Fruit fly (Drosophila melanogaster) whole organism, embryonic: Measurements from ENCODE around the gene CG5171.

Source experiments
- Ada2b ChIP-seq: fragments of 200-800 bp; sonication (Bioruptor generic); IDR thresholded peaks from 2 replicates; pipeline ENCODE4 v1.3.6; 2022; ENCODE audit warnings: missing biosample characterization, missing genetic modification characterization
- B-H2 ChIP-seq: fragments of 200-800 bp; sonication (Bioruptor generic); optimal IDR thresholded peaks from 2 replicates; lab custom pipeline; 2018; ENCODE audit warnings: missing biosample characterization, mild to moderate bottlenecking, missing genetic modification characterization
- BtbVII ChIP-seq: fragments of 200-800 bp; sonication (Bioruptor generic); optimal IDR thresholded peaks from 3 replicates; lab custom pipeline; 2017; ENCODE audit warnings: missing biosample characterization, mild to moderate bottlenecking, missing genetic modification characterization
- CG10321 ChIP-seq: fragments of 200-800 bp; sonication (Bioruptor generic); IDR thresholded peaks from 2 replicates; pipeline ENCODE4 v1.3.6; 2022; ENCODE audit warnings: missing biosample characterization, missing genetic modification characterization
- CG11504 ChIP-seq: fragments of 200-800 bp; sonication (Bioruptor generic); optimal IDR thresholded peaks from 3 replicates; lab custom pipeline; 2019; ENCODE audit warnings: missing biosample characterization, mild to moderate bottlenecking, missing genetic modification characterization, moderate library complexity
- CG11560 ChIP-seq: fragments of 200-800 bp; sonication (Bioruptor generic); IDR thresholded peaks from 3 replicates; pipeline ENCODE4 v1.3.6; 2022; ENCODE audit warnings: missing biosample characterization, missing genetic modification characterization
- CG12219 ChIP-seq: fragments of 200-800 bp; sonication (Bioruptor generic); optimal IDR thresholded peaks from 3 replicates; lab custom pipeline; 2018; ENCODE audit warnings: missing biosample characterization, mild to moderate bottlenecking, missing genetic modification characterization
- CG12236 ChIP-seq: fragments of 200-800 bp; sonication (Bioruptor generic); optimal IDR thresholded peaks from 2 replicates; lab custom pipeline; 2016; ENCODE audit warnings: missing biosample characterization, missing genetic modification characterization
- CG14860 ChIP-seq: fragments of 200-800 bp; sonication (Bioruptor generic); IDR thresholded peaks from 3 replicates; pipeline ENCODE4 v1.3.6; 2022; ENCODE audit warnings: missing biosample characterization, missing genetic modification characterization; ENCODE audit not compliant: partially characterized antibody
- CG17385 ChIP-seq: fragments of 200-800 bp; sonication (Bioruptor generic); optimal IDR thresholded peaks from 3 replicates; lab custom pipeline; 2018; ENCODE audit warnings: missing biosample characterization, mild to moderate bottlenecking, missing genetic modification characterization
- CG18262 ChIP-seq: fragments of 200-800 bp; optimal IDR thresholded peaks from 3 replicates; lab custom pipeline; 2019; ENCODE audit warnings: missing biosample characterization, mild to moderate bottlenecking, missing genetic modification characterization, moderate library complexity
- CG18599 ChIP-seq: fragments of 200-800 bp; sonication (Bioruptor generic); optimal IDR thresholded peaks from 3 replicates; lab custom pipeline; 2017; ENCODE audit warnings: missing biosample characterization, missing genetic modification characterization, mild to moderate bottlenecking, moderate library complexity, missing genetic modification reagents
- CG2116 ChIP-seq: fragments of 200-800 bp; sonication (Bioruptor generic); optimal IDR thresholded peaks from 3 replicates; lab custom pipeline; 2018; ENCODE audit warnings: missing biosample characterization, mild to moderate bottlenecking, missing genetic modification characterization
- CG2129 ChIP-seq: fragments of 200-800 bp; sonication (Bioruptor generic); IDR thresholded peaks from 2 replicates; pipeline ENCODE4 v1.3.6; 2022; ENCODE audit warnings: missing biosample characterization, missing genetic modification characterization; ENCODE audit not compliant: partially characterized antibody
- CG2199 ChIP-seq: fragments of 200-800 bp; sonication (Bioruptor generic); IDR thresholded peaks from 3 replicates; pipeline ENCODE4 v1.3.6; 2022; ENCODE audit warnings: missing biosample characterization, missing genetic modification characterization
- CG5245 ChIP-seq: fragments of 200-800 bp; sonication (Bioruptor generic); optimal IDR thresholded peaks from 3 replicates; lab custom pipeline; 2016; ENCODE audit warnings: missing biosample characterization, missing genetic modification characterization
- CG7987 ChIP-seq: fragments of 200-800 bp; sonication (Bioruptor generic); optimal IDR thresholded peaks from 2 replicates; lab custom pipeline; 2018; ENCODE audit warnings: missing biosample characterization, mild to moderate bottlenecking, missing genetic modification characterization, moderate library complexity
- CG8478 ChIP-seq: fragments of >200 bp; optimal IDR thresholded peaks from 2 replicates; lab custom pipeline; 2018
- Dp ChIP-seq: fragments of 200-800 bp; sonication (Bioruptor generic); optimal IDR thresholded peaks from 2 replicates; lab custom pipeline; 2018; ENCODE audit warnings: missing biosample characterization, mild to moderate bottlenecking, missing genetic modification characterization, moderate library complexity
- E2f1 ChIP-seq: fragments of 200-800 bp; sonication (Bioruptor generic); IDR thresholded peaks from 2 replicates; pipeline ENCODE4 v1.3.6; 2022; ENCODE audit warnings: missing biosample characterization, missing genetic modification characterization
- E2f2 ChIP-seq: fragments of 200-800 bp; sonication (Bioruptor generic); IDR thresholded peaks from 2 replicates; pipeline ENCODE4 v1.3.6; 2022; ENCODE audit warnings: missing biosample characterization, missing genetic modification characterization
- Ets65A ChIP-seq: fragments of 200-800 bp; sonication (Bioruptor generic); peaks from one replicate; lab custom pipeline; 2016; ENCODE audit warnings: missing biosample characterization, missing genetic modification characterization
- Fer1 ChIP-seq: fragments of 200-800 bp; sonication (Bioruptor generic); optimal IDR thresholded peaks from 2 replicates; lab custom pipeline; 2017; ENCODE audit warnings: missing biosample characterization, mild to moderate bottlenecking, missing genetic modification characterization
- Fer2 ChIP-seq: fragments of 200-800 bp; sonication (Bioruptor generic); optimal IDR thresholded peaks from 2 replicates; lab custom pipeline; 2018; ENCODE audit warnings: missing biosample characterization, mild to moderate bottlenecking, missing genetic modification characterization, moderate library complexity
- HLH3B ChIP-seq: fragments of 200-800 bp; sonication (Bioruptor generic); IDR thresholded peaks from 2 replicates; pipeline ENCODE4 v1.3.6; 2022; ENCODE audit warnings: missing biosample characterization, missing genetic modification characterization
- HmgD ChIP-seq: fragments of 200-800 bp; sonication (Bioruptor generic); optimal IDR thresholded peaks from 3 replicates; lab custom pipeline; 2016; ENCODE audit warnings: missing biosample characterization, missing genetic modification characterization
- Hr39 ChIP-seq: fragments of >200 bp; optimal IDR thresholded peaks from 2 replicates; lab custom pipeline; 2017
- Hsf ChIP-seq: fragments of 200-800 bp; sonication (Bioruptor generic); optimal IDR thresholded peaks from 3 replicates; lab custom pipeline; 2016; ENCODE audit warnings: missing biosample characterization, missing genetic modification characterization
- Optix ChIP-seq: fragments of 200-800 bp; sonication (Bioruptor generic); IDR thresholded peaks from 3 replicates; pipeline ENCODE4 v1.3.6; 2022; ENCODE audit warnings: missing biosample characterization, missing genetic modification characterization
- Rfx ChIP-seq: fragments of 200-800 bp; sonication (Bioruptor generic); IDR thresholded peaks from 2 replicates; pipeline ENCODE4 v1.3.6; 2022; ENCODE audit warnings: missing biosample characterization, missing genetic modification characterization
- Sry-β ChIP-seq: fragments of 200-800 bp; sonication (Bioruptor generic); optimal IDR thresholded peaks from 2 replicates; lab custom pipeline; 2018; ENCODE audit warnings: missing biosample characterization, mild to moderate bottlenecking, missing genetic modification characterization, moderate library complexity
- Sry-δ ChIP-seq: fragments of 200-800 bp; sonication (Bioruptor generic); optimal IDR thresholded peaks from 2 replicates; lab custom pipeline; 2016; ENCODE audit warnings: missing biosample characterization, missing genetic modification characterization
- YL-1 ChIP-seq: fragments of 200-800 bp; sonication (Bioruptor generic); optimal IDR thresholded peaks from 3 replicates; lab custom pipeline; 2017; ENCODE audit warnings: missing biosample characterization, mild to moderate bottlenecking, missing genetic modification characterization
- aop ChIP-seq: fragments of 200-800 bp; sonication (Bioruptor generic); IDR thresholded peaks from 2 replicates; pipeline ENCODE4 v1.3.6; 2022; ENCODE audit warnings: missing biosample characterization, missing genetic modification characterization
- bbx ChIP-seq: fragments of 200-800 bp; sonication (Bioruptor generic); IDR thresholded peaks from 2 replicates; pipeline ENCODE4 v1.3.6; 2022; ENCODE audit warnings: missing biosample characterization, missing genetic modification characterization; ENCODE audit not compliant: partially characterized antibody
- ci ChIP-seq: fragments of 200-800 bp; sonication (Bioruptor generic); IDR thresholded peaks from 3 replicates; pipeline ENCODE4 v1.3.6; 2022; ENCODE audit warnings: missing biosample characterization, missing genetic modification characterization
- esg ChIP-seq: fragments of 200-800 bp; sonication (Bioruptor generic); conservative IDR thresholded peaks from 2 replicates; pipeline ENCODE4 v1.3.6; 2022; ENCODE audit warnings: missing biosample characterization, missing genetic modification characterization
- fd64A ChIP-seq: fragments of 200-800 bp; sonication (Bioruptor generic); optimal IDR thresholded peaks from 3 replicates; lab custom pipeline; 2018; ENCODE audit warnings: missing biosample characterization, mild to moderate bottlenecking, missing genetic modification characterization
- fru ChIP-seq: fragments of >200 bp; optimal IDR thresholded peaks from 2 replicates; lab custom pipeline; 2017
- gem ChIP-seq: fragments of 200-800 bp; sonication (Bioruptor generic); optimal IDR thresholded peaks from 2 replicates; lab custom pipeline; 2019; ENCODE audit warnings: missing biosample characterization, mild to moderate bottlenecking, missing genetic modification characterization, moderate library complexity
- grau ChIP-seq: fragments of 200-800 bp; optimal IDR thresholded peaks from 3 replicates; lab custom pipeline; 2019; ENCODE audit warnings: missing biosample characterization, mild to moderate bottlenecking, missing genetic modification characterization, moderate library complexity
- gsb ChIP-seq: fragments of 200-800 bp; sonication (Bioruptor generic); IDR thresholded peaks from 2 replicates; pipeline ENCODE4 v1.3.6; 2022; ENCODE audit warnings: missing biosample characterization, missing genetic modification characterization
- ham ChIP-seq: fragments of 200-800 bp; sonication (Bioruptor generic); IDR thresholded peaks from 2 replicates; pipeline ENCODE4 v1.3.6; 2022; ENCODE audit warnings: missing biosample characterization, missing genetic modification characterization
- mld ChIP-seq: fragments of 200-800 bp; sonication (Bioruptor generic); IDR thresholded peaks from 3 replicates; pipeline ENCODE4 v1.3.6; 2022; ENCODE audit warnings: missing biosample characterization, missing genetic modification characterization; ENCODE audit not compliant: partially characterized antibody
- org-1 ChIP-seq: fragments of 200-800 bp; sonication (Bioruptor generic); optimal IDR thresholded peaks from 2 replicates; lab custom pipeline; 2017; ENCODE audit warnings: missing biosample characterization, missing genetic modification characterization
- phol ChIP-seq: fragments of 200-800 bp; sonication (Bioruptor generic); optimal IDR thresholded peaks from 3 replicates; lab custom pipeline; 2018; ENCODE audit warnings: missing biosample characterization, mild to moderate bottlenecking, missing genetic modification characterization, moderate library complexity
- prd ChIP-seq, 3 experiments: fragments of >200 bp in 2 of 3; fragments of 200-800 bp in 1 of 3; sonication (Bioruptor generic) in 1 of 3; optimal IDR thresholded peaks in 2 of 3; IDR thresholded peaks in 1 of 3; 2 replicates in 2 of 3; 3 replicates in 1 of 3; pipeline versions ENCODE4 v1.3.6 to Lab custom; 2017 to 2022; ENCODE audit warnings: missing biosample characterization in 1 of 3, missing genetic modification characterization in 1 of 3
- sisA ChIP-seq: fragments of 200-800 bp; sonication (Bioruptor generic); IDR thresholded peaks from 2 replicates; pipeline ENCODE4 v1.3.6; 2022; ENCODE audit warnings: missing biosample characterization, missing genetic modification characterization
- sna ChIP-seq: fragments of 200-800 bp; sonication (Bioruptor generic); IDR thresholded peaks from 2 replicates; pipeline ENCODE4 v1.3.6; 2022; ENCODE audit warnings: missing biosample characterization, missing genetic modification characterization; ENCODE audit not compliant: partially characterized antibody
- ssp ChIP-seq: fragments of 200-800 bp; sonication (Bioruptor generic); IDR thresholded peaks from 2 replicates; pipeline ENCODE4 v1.3.6; 2022; ENCODE audit warnings: missing biosample characterization, missing genetic modification characterization
- tin ChIP-seq: fragments of 200-800 bp; sonication (Bioruptor generic); optimal IDR thresholded peaks from 3 replicates; lab custom pipeline; 2016; ENCODE audit warnings: missing biosample characterization, missing genetic modification characterization
- tna ChIP-seq: fragments of 200-800 bp; sonication (Bioruptor generic); IDR thresholded peaks from 2 replicates; pipeline ENCODE4 v1.3.6; 2022; ENCODE audit warnings: missing biosample characterization, missing genetic modification characterization; ENCODE audit not compliant: partially characterized antibody
- ttk ChIP-seq: fragments of 200-800 bp; sonication (Bioruptor generic); IDR thresholded peaks from 2 replicates; pipeline ENCODE4 v2.1.2; 2022; ENCODE audit warnings: missing biosample characterization, missing genetic modification characterization
- z ChIP-seq: fragments of 200-800 bp; sonication (Bioruptor generic); IDR thresholded peaks from 3 replicates; pipeline ENCODE4 v1.3.6; 2022; ENCODE audit warnings: missing biosample characterization, missing genetic modification characterization
- zf30C ChIP-seq: fragments of 200-800 bp; sonication (Bioruptor generic); optimal IDR thresholded peaks from 3 replicates; lab custom pipeline; 2018; ENCODE audit warnings: missing biosample characterization, mild to moderate bottlenecking, missing genetic modification characterization

Gene CG5171

DNA sequence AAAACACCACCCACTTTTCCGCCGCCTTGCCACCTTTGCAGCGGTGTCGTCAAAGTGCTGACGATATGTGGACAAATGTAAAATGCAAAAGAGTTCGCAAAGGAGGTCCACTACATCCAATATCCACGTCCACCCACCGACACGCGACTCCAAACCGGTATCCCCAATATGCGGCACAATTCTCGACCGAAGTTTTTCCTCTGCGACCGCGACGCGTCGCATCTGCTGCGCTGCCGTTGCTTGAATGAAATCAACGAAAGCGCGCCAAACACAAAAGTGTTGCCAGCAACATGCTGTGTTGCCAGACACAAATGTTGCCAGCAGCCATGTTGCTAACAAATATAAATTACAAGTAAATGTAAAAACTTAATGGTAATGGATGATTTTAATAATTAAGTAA, 2.6 kb upstream of the CG5171 start, which contains the start of gene CG5160 (continued):
- TF ChIP-seq esg (no peak), CG12236 (GFP tag; lab: Kevin White, UChicago) (no peak), zf30C (GFP tag; lab: Kevin White, UChicago) (no peak), Fer2 (tag; lab: Kevin White, UChicago) (no peak), CG18599 (peak; percentile 2), fd64A (GFP tag; lab: Kevin White, UChicago) (no peak), tin (no peak), E2f1 (0 out of 2 replicates have a peak, but pooled peaks have one; percentile 7), Sry-β (GFP tag; lab: Kevin White, UChicago) (no peak), mld (GFP tag; lab: Robert Waterston, UW) (no peak), gsb (GFP tag; lab: Robert Waterston, UW) (no peak), CG11560 (no peak), sisA (GFP tag; lab: Robert Waterston, UW) (no peak), z (GFP tag; lab: Robert Waterston, UW) (no peak), bbx (GFP tag; lab: Robert Waterston, UW) (0 out of 2 replicates have a peak, but pooled peaks have one; percentile 25), Ets65A (no peak), CG14860 (GFP tag; lab: Robert Waterston, UW) (no peak), gem (no peak), Hsf (no peak), Dp (GFP tag; lab: Kevin White, UChicago) (peak; percentile 26), ssp (GFP tag; lab: Robert Waterston, UW) (no peak), E2f2 (GFP tag; lab: Robert Waterston, UW) (peak; percentile 28; the same call in 1 of the 2 replicates), HLH3B (GFP tag; lab: Robert Waterston, UW) (no peak), Sry-δ (no peak), org-1 (GFP tag; lab: Kevin White, UChicago) (no peak), Ada2b (GFP tag; lab: Robert Waterston, UW) (0 out of 2 replicates have a peak, but pooled peaks have one; percentile 4), phol (no peak), aop (GFP tag; lab: Robert Waterston, UW) (no peak), CG2199 (GFP tag; lab: Robert Waterston, UW) (peak; percentile 78; the same call in 2 of the 3 replicates), CG10321 (no peak), ham (GFP tag; lab: Robert Waterston, UW) (no peak), Optix (no peak), Hr39 (lab: Kevin White, UChicago) (no peak), fru (lab: Kevin White, UChicago) (no peak), ttk (GFP tag; lab: Robert Waterston, UW) (no peak), CG11504 (tag; lab: Kevin White, UChicago) (peak; percentile 99), sna (no peak), HmgD (GFP tag; lab: Kevin White, UChicago) (no peak), CG12219 (GFP tag; lab: Kevin White, UChicago) (no peak), CG2129 (no peak)

DNA sequence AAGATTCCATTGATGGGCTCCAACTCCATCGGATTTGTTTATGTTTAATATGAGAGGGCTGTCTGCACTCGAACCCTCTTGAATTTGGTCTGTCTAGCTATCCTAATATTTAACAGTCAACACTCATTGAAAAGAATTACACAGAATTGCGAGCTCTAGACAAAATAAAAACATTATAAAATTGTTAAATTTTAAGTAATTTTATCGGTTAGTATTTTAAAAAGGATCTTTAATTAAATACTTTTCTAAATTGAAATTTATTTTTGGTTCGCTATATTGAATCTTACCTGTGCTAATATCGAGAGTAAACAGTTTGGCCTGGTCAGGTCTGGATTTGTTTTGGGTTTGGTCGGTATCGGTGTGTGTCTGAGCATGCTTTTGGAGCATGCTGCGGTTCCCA, 492 bp downstream of the CG5171 start:
- TF ChIP-seq CG2116 (GFP tag; lab: Kevin White, UChicago) (peak; percentile 9), CG18262 (peak; percentile 72), ci (GFP tag; lab: Robert Waterston, UW) (peak; percentile 81), prd (optimal IDR thresholded peaks at IDR 0.05; lab: Kevin White, UChicago) (no peak), prd (GFP tag; IDR thresholded peaks at IDR 0.05; lab: Robert Waterston, UW) (peak; percentile 84), B-H2 (peak; percentile 76), CG8478 (lab: Kevin White, UChicago) (no peak), BtbVII (GFP tag; lab: Kevin White, UChicago) (no peak), tna (GFP tag; lab: Robert Waterston, UW) (no peak), CG17385 (GFP tag; lab: Kevin White, UChicago) (peak; percentile 65), YL-1 (GFP tag; lab: Kevin White, UChicago) (no peak), grau (peak; percentile 96), esg (peak; percentile 63), Rfx (peak; percentile 87), CG5245 (GFP tag; lab: Kevin White, UChicago) (peak; percentile 23), Fer1 (GFP tag; lab: Kevin White, UChicago) (peak; percentile 56), CG7987 (no peak)
